Fruit fly (Drosophila melanogaster): ENCODE results near the gene Hex-A.

The Hex-A gene

DNA sequence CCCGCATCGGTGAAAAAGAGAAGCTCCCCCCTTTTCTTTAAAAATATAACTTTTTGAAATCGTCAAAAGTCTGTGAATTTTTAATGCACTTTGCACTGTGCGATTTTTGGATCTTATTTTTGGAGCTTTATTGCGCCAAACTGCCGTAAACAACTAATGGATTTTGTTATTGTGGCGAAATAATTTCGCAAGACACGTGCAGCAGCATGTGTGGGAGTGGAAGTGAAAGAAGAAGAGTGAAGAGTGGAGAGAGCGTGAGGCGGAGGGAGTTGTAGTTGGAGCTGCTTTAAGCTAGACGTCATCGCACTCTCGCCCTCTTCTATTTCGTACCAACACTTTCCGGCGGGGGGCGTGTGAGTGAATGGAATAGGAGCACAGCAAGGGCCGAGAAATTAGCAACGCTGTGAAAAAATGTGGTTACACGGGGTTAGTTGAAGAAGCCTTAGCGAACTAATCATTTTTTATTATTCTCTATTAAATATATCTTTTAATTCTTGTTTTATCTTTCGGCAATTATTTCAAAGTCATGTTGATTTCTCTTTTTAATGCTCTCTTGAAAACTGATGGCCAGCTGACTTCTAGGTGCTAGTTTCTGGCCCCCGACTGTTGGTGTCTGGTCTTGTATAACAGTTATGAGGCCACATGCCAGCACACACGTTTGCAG lies 1.9 kb upstream of the Hex-A start (continued):
- peak; percentile 96 for TF ChIP-seq CG17359 (tag; optimal IDR thresholded peaks at IDR 0.05)
- peak; percentile 91 for TF ChIP-seq nerfin-1 (tag; optimal IDR thresholded peaks at IDR 0.05)
- TF ChIP-seq lmd (GFP tag; IDR thresholded peaks at IDR 0.05) = peak; percentile 95
- no peak for TF ChIP-seq sima (GFP tag; optimal IDR thresholded peaks at IDR 0.05)
- peak; percentile 97 for TF ChIP-seq Fer1 (GFP tag; optimal IDR thresholded peaks at IDR 0.05)
- TF ChIP-seq CG4820 (GFP tag; optimal IDR thresholded peaks at IDR 0.05) = peak; percentile 77
- peak; percentile 63 for TF ChIP-seq jumu (GFP tag; optimal IDR thresholded peaks at IDR 0.05)
- TF ChIP-seq Bgb (GFP tag; IDR thresholded peaks at IDR 0.05; ENCODE audit: partially characterized antibody) = no peak
- TF ChIP-seq CG13624 (GFP tag; optimal IDR thresholded peaks at IDR 0.05) = peak; percentile 45
- TF ChIP-seq gsb-n (tag; optimal IDR thresholded peaks at IDR 0.05) = peak; percentile 91
- peak; percentile 95 for TF ChIP-seq CG18262 (tag; optimal IDR thresholded peaks at IDR 0.05)
- TF ChIP-seq CG2678 (tag; optimal IDR thresholded peaks at IDR 0.05) = peak; percentile 98
- TF ChIP-seq pho (GFP tag; optimal IDR thresholded peaks at IDR 0.05) = peak; percentile 66
- no peak for TF ChIP-seq CG4282 (GFP tag; optimal IDR thresholded peaks at IDR 0.05)
- TF ChIP-seq slbo (GFP tag; IDR thresholded peaks at IDR 0.05) = peak; percentile 95
- peak; percentile 98 for TF ChIP-seq CG18599 (GFP tag; optimal IDR thresholded peaks at IDR 0.05)
- TF ChIP-seq CG18011 (GFP tag; optimal IDR thresholded peaks at IDR 0.05) = peak; percentile 81
- peak; percentile 83 for TF ChIP-seq Poxn (GFP tag; IDR thresholded peaks at IDR 0.05)
- TF ChIP-seq Chrac-16 (GFP tag; optimal IDR thresholded peaks at IDR 0.05) = peak; percentile 90
- TF ChIP-seq HLH3B (GFP tag; IDR thresholded peaks at IDR 0.05) = peak; percentile 92
- TF ChIP-seq CG43689 (GFP tag; IDR thresholded peaks at IDR 0.05) = peak; percentile 85
- TF ChIP-seq slp2 (GFP tag; optimal IDR thresholded peaks at IDR 0.05) = peak; percentile 59
- TF ChIP-seq CG17829 (tag; optimal IDR thresholded peaks at IDR 0.05) = peak; percentile 94
- peak; percentile 79 for TF ChIP-seq MBD-R2 (GFP tag; IDR thresholded peaks at IDR 0.05)
- peak; percentile 89 for TF ChIP-seq az2 (GFP tag; optimal IDR thresholded peaks at IDR 0.05)
- TF ChIP-seq Hand (GFP tag; optimal IDR thresholded peaks at IDR 0.05) = peak; percentile 96
- peak; percentile 89 for TF ChIP-seq CG5180 (GFP tag; optimal IDR thresholded peaks at IDR 0.05)
- TF ChIP-seq lola (GFP tag; optimal IDR thresholded peaks at IDR 0.05) = peak in 1 of 3 experiments; percentile 88
- TF ChIP-seq tna (GFP tag; IDR thresholded peaks at IDR 0.05; ENCODE audit: partially characterized antibody) = no peak
- TF ChIP-seq CG12659 (GFP tag; optimal IDR thresholded peaks at IDR 0.05) = peak; percentile 97
- TF ChIP-seq Trl (optimal IDR thresholded peaks at IDR 0.05) = peak in 1 of 2 experiments; percentile 8
- peak; percentile 13 for TF ChIP-seq Trl (GFP tag; optimal IDR thresholded peaks at IDR 0.05)
- peak; percentile 87 for TF ChIP-seq bowl (GFP tag; IDR thresholded peaks at IDR 0.05)
- TF ChIP-seq amos (GFP tag; IDR thresholded peaks at IDR 0.05; ENCODE audit: partially characterized antibody) = no peak
- TF ChIP-seq CG1529 (GFP tag; optimal IDR thresholded peaks at IDR 0.05) = peak; percentile 90
- peak; percentile 79 for TF ChIP-seq CG10462 (GFP tag; optimal IDR thresholded peaks at IDR 0.05)
- peak; percentile 92 for TF ChIP-seq run (tag; optimal IDR thresholded peaks at IDR 0.05)
- TF ChIP-seq hth (optimal IDR thresholded peaks at IDR 0.05) = no peak
- TF ChIP-seq HmgZ (tag; optimal IDR thresholded peaks at IDR 0.05) = peak; percentile 97
- TF ChIP-seq odd (GFP tag; optimal IDR thresholded peaks at IDR 0.05) = peak; percentile 92
- TF ChIP-seq lab (GFP tag; optimal IDR thresholded peaks at IDR 0.05) = peak; percentile 98
- TF ChIP-seq Atf3 (GFP tag; optimal IDR thresholded peaks at IDR 0.05) = peak; percentile 35
- TF ChIP-seq gt (GFP tag; IDR thresholded peaks at IDR 0.05) = peak; percentile 66
- TF ChIP-seq Aef1 (GFP tag; IDR thresholded peaks at IDR 0.05) = peak; percentile 90
- TF ChIP-seq Dek (tag; optimal IDR thresholded peaks at IDR 0.05) = peak; percentile 94
- peak; percentile 78 for TF ChIP-seq Bteb2 (GFP tag; optimal IDR thresholded peaks at IDR 0.05)
- TF ChIP-seq z (GFP tag; IDR thresholded peaks at IDR 0.05) = peak; percentile 64; the same call in 1 of the 3 replicates
- TF ChIP-seq Oaz (GFP tag; IDR thresholded peaks at IDR 0.05) = peak; percentile 88
- peak; percentile 96 for TF ChIP-seq Drgx (GFP tag; IDR thresholded peaks at IDR 0.05)
- TF ChIP-seq CG8765 (GFP tag; IDR thresholded peaks at IDR 0.05) = peak; percentile 63; the same call in 1 of the 2 replicates

Measured in whole organism, embryonic.